Worm (Caenorhabditis elegans) whole organism, L4/young adult: Measurements from ENCODE around the gene M176.16.

Source experiments
- dao-5 ChIP-seq: sonication (generic microtip); optimal IDR thresholded peaks from 2 replicates; lab custom pipeline; 2016; ENCODE audit warnings: missing genotype, missing genetic modification characterization, moderate library complexity, missing compliant biosample characterization
- him-1 ChIP-seq: sonication (generic microtip); optimal IDR thresholded peaks from 2 replicates; lab custom pipeline; 2016; ENCODE audit warnings: missing genotype, missing genetic modification reagents, missing genetic modification characterization, missing compliant biosample characterization

- no peak for TF ChIP-seq him-1
- no peak for TF ChIP-seq dao-5 (tag; lab: Kevin White, UChicago)
Observed at ce11 chrII:9466095-9466494, 47.8 kb downstream of the M176.16 start, which contains the start of gene chil-22.
